Worm (Caenorhabditis elegans) whole organism, late embryonic: ENCODE results near the gene T05B4.8.

ENCODE experiments used
- ama-1 ChIP-seq: fragments of 150-350 bp; optimal IDR thresholded peaks from 2 replicates; lab custom pipeline; 2014
- ceh-14 ChIP-seq: sonication (generic microtip); optimal IDR thresholded peaks from 2 replicates; lab custom pipeline; 2016; ENCODE audit warnings: missing genotype, missing genetic modification characterization, missing compliant biosample characterization
- hlh-30 ChIP-seq: sonication (generic microtip); optimal IDR thresholded peaks from 2 replicates; lab custom pipeline; 2017; ENCODE audit warnings: antibody characterized with exemption, missing genetic modification characterization, missing compliant biosample characterization; ENCODE audit not compliant: insufficient read depth

DNA sequence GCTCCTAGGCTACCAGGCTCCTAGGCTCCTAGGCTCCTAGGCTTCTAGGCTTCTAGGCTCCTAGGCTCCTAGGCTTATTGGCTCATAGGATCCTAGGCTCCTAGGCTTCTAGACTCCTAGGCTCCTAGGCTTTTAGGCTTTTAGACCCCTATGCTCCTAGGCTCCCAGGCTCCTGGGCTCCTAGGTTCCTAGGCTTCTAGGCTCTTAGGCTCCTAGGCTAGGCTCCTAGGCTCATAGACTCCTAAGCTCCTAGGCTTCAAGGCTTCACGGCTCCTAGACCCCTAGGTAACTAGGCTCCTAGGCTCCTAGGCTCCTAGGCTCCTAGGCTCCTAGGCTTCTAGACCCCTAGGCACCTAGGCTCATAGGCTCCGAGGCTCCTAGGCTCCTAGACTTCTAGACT, 35.4 kb upstream of the T05B4.8 start:
- TF ChIP-seq hlh-30 (tag; lab: Kevin White, UChicago) (no peak), ceh-14 (tag; lab: Kevin White, UChicago) (no peak), ama-1 (lab: Kevin White, UChicago) (no peak)
